Fruit fly (Drosophila melanogaster) whole organism, adult: ENCODE data around the gene gcm2.

Experiments used
- CG11617 ChIP-seq: fragments of 200-800 bp; sonication (Bioruptor generic); optimal IDR thresholded peaks from 2 replicates; lab custom pipeline; 2017; ENCODE audit warnings: mild to moderate bottlenecking, missing biosample characterization, missing genetic modification reagents, missing genetic modification characterization
- CG12768 ChIP-seq: fragments of 200-800 bp; sonication (Bioruptor generic); optimal IDR thresholded peaks from 2 replicates; lab custom pipeline; 2017; ENCODE audit warnings: missing biosample characterization, missing genetic modification characterization, mild to moderate bottlenecking, moderate library complexity, missing genetic modification reagents
- CG14711 ChIP-seq: fragments of 200-800 bp; sonication (Bioruptor generic); optimal IDR thresholded peaks from 2 replicates; lab custom pipeline; 2018; ENCODE audit warnings: missing biosample characterization, mild to moderate bottlenecking, missing genetic modification characterization, moderate library complexity
- CG1620 ChIP-seq: fragments of 200-800 bp; sonication (Bioruptor generic); optimal IDR thresholded peaks from 2 replicates; lab custom pipeline; 2016; ENCODE audit warnings: missing biosample characterization, missing genetic modification characterization
- CG33017 ChIP-seq: fragments of 200-800 bp; sonication (Bioruptor generic); optimal IDR thresholded peaks from 2 replicates; lab custom pipeline; 2018; ENCODE audit warnings: missing biosample characterization, mild to moderate bottlenecking, missing genetic modification characterization, moderate library complexity
- CG5204 ChIP-seq: fragments of 200-800 bp; sonication (Bioruptor generic); optimal IDR thresholded peaks from 2 replicates; lab custom pipeline; 2016; ENCODE audit warnings: missing biosample characterization, missing genetic modification characterization
- CG7045 ChIP-seq: fragments of 200-800 bp; sonication (Bioruptor generic); optimal IDR thresholded peaks from 2 replicates; lab custom pipeline; 2017; ENCODE audit warnings: missing biosample characterization, mild to moderate bottlenecking, missing genetic modification characterization
- CG7101 ChIP-seq: fragments of 200-800 bp; sonication (Bioruptor generic); optimal IDR thresholded peaks from 2 replicates; lab custom pipeline; 2018; ENCODE audit warnings: missing biosample characterization, mild to moderate bottlenecking, missing genetic modification characterization, moderate library complexity
- Clk ChIP-seq: fragments of 200-800 bp; sonication (Bioruptor generic); optimal IDR thresholded peaks from 2 replicates; lab custom pipeline; 2017; ENCODE audit warnings: missing biosample characterization, missing genetic modification characterization
- Crg-1 ChIP-seq: fragments of 200-800 bp; sonication (Bioruptor generic); optimal IDR thresholded peaks from 2 replicates; lab custom pipeline; 2016; ENCODE audit warnings: missing biosample characterization, missing genetic modification characterization
- Hr96 ChIP-seq: fragments of 200-800 bp; sonication (Bioruptor generic); optimal IDR thresholded peaks from 2 replicates; lab custom pipeline; 2016; ENCODE audit warnings: missing biosample characterization, missing genetic modification characterization
- Mnt ChIP-seq: fragments of 200-800 bp; sonication (Bioruptor generic); optimal IDR thresholded peaks from 2 replicates; lab custom pipeline; 2016; ENCODE audit warnings: missing biosample characterization, mild to moderate bottlenecking, missing genetic modification characterization
- bab1 ChIP-seq: fragments of 200-800 bp; sonication (Bioruptor generic); optimal IDR thresholded peaks from 3 replicates; lab custom pipeline; 2019; ENCODE audit warnings: missing biosample characterization, mild to moderate bottlenecking, missing genetic modification characterization, moderate library complexity
- cic ChIP-seq: fragments of 200-800 bp; sonication (Bioruptor generic); optimal IDR thresholded peaks from 2 replicates; lab custom pipeline; 2017; ENCODE audit warnings: missing biosample characterization, mild to moderate bottlenecking, missing genetic modification characterization, moderate library complexity
- cnc ChIP-seq, 2 experiments: fragments of >200 bp; optimal IDR thresholded peaks; 2 replicates each; lab custom pipeline; 2017
- kay ChIP-seq: fragments of 200-800 bp; sonication (Bioruptor generic); peaks from one replicate; lab custom pipeline; 2016; ENCODE audit warnings: missing biosample characterization, missing genetic modification characterization, borderline replicate concordance
- ovo ChIP-seq: fragments of 200-800 bp; sonication (Bioruptor generic); optimal IDR thresholded peaks from 2 replicates; lab custom pipeline; 2016; ENCODE audit warnings: missing biosample characterization, missing genetic modification characterization
- pad ChIP-seq: fragments of 200-800 bp; sonication (Bioruptor generic); optimal IDR thresholded peaks from 3 replicates; lab custom pipeline; 2017; ENCODE audit warnings: missing biosample characterization, missing genetic modification characterization, mild to moderate bottlenecking, moderate library complexity, missing genetic modification reagents
- tj ChIP-seq: fragments of 200-800 bp; sonication (Bioruptor generic); optimal IDR thresholded peaks from 3 replicates; lab custom pipeline; 2017; ENCODE audit warnings: missing biosample characterization, mild to moderate bottlenecking, missing genetic modification characterization, moderate library complexity
- toe ChIP-seq: fragments of 200-800 bp; sonication (Bioruptor generic); optimal IDR thresholded peaks from 2 replicates; lab custom pipeline; 2016; ENCODE audit warnings: missing biosample characterization, missing genetic modification characterization

Gene gcm2

dm6 chr2L:9598390-9598789 lies 10.0 kb upstream of the gcm2 start:
- TF ChIP-seq kay (GFP tag; lab: Kevin White, UChicago) (no peak), tj (GFP tag; lab: Kevin White, UChicago) (no peak), Mnt (no peak), CG14711 (tag; lab: Kevin White, UChicago) (no peak), CG7045 (GFP tag; lab: Kevin White, UChicago) (no peak), CG11617 (GFP tag; lab: Kevin White, UChicago) (no peak), pad (GFP tag; lab: Kevin White, UChicago) (no peak), cnc (optimal IDR thresholded peaks at IDR 0.05; lab: Kevin White, UChicago) (no peak), CG33017 (tag; lab: Kevin White, UChicago) (no peak), toe (GFP tag; lab: Kevin White, UChicago) (no peak), CG12768 (GFP tag; lab: Kevin White, UChicago) (no peak), CG5204 (GFP tag; lab: Kevin White, UChicago) (no peak), Clk (no peak), cic (GFP tag; lab: Kevin White, UChicago) (no peak), bab1 (GFP tag; lab: Kevin White, UChicago) (no peak)

DNA sequence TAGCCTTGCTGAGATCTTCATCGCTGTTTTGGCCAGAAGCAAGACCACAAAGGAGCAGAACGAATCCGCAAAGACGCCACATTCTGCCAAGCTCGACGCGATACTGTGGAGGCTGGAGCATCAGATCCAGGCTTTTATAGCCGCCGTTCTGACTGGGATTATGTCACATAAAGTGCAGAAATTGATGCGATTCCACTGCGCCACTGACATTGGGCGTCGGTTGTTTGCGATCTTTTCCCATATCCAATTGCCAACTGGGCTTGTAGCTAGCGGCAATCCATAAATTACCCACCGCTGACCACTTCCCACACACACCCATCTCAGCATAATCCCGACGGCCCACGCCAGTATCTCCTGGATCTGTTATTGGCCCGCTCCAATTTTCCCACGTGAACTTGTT lies 7.6 kb upstream of the gcm2 start, which contains the start of gene CG4382:
TSS of gene CG4382 (minus strand) at position 101 of the 400 bp plus-strand sequence.
- TF ChIP-seq CG1620 (GFP tag; lab: Kevin White, UChicago) (no peak), CG12768 (GFP tag; lab: Kevin White, UChicago) (no peak), Crg-1 (GFP tag; lab: Kevin White, UChicago) (no peak), Hr96 (GFP tag; lab: Kevin White, UChicago) (no peak), CG33017 (tag; lab: Kevin White, UChicago) (no peak), CG5204 (GFP tag; lab: Kevin White, UChicago) (no peak), Mnt (no peak), bab1 (GFP tag; lab: Kevin White, UChicago) (no peak), CG7045 (GFP tag; lab: Kevin White, UChicago) (no peak), CG7101 (tag; lab: Kevin White, UChicago) (no peak), toe (GFP tag; lab: Kevin White, UChicago) (no peak), CG14711 (tag; lab: Kevin White, UChicago) (no peak), tj (GFP tag; lab: Kevin White, UChicago) (no peak)

dm6 chr2L:9601220-9601619 lies 7.1 kb upstream of the gcm2 start:
- TF ChIP-seq CG1620 (GFP tag; lab: Kevin White, UChicago), result no peak
- TF ChIP-seq Hr96 (GFP tag; lab: Kevin White, UChicago), result no peak
- TF ChIP-seq tj (GFP tag; lab: Kevin White, UChicago), result no peak
- TF ChIP-seq CG12768 (GFP tag; lab: Kevin White, UChicago), result no peak
- no peak for TF ChIP-seq Crg-1 (GFP tag; lab: Kevin White, UChicago)
- TF ChIP-seq CG14711 (tag; lab: Kevin White, UChicago), result no peak
- no peak for TF ChIP-seq cic (GFP tag; lab: Kevin White, UChicago)
- TF ChIP-seq CG11617 (GFP tag; lab: Kevin White, UChicago), result no peak
- TF ChIP-seq Clk, result no peak
- TF ChIP-seq CG33017 (tag; lab: Kevin White, UChicago), result no peak
- TF ChIP-seq ovo (GFP tag; lab: Kevin White, UChicago), result no peak
- TF ChIP-seq pad (GFP tag; lab: Kevin White, UChicago), result no peak
- no peak for TF ChIP-seq toe (GFP tag; lab: Kevin White, UChicago)
- no peak for TF ChIP-seq bab1 (GFP tag; lab: Kevin White, UChicago)
- no peak for TF ChIP-seq Mnt
- TF ChIP-seq CG7045 (GFP tag; lab: Kevin White, UChicago), result no peak
- TF ChIP-seq cnc (optimal IDR thresholded peaks at IDR 0.05; lab: Kevin White, UChicago), result no peak
- no peak for TF ChIP-seq kay (GFP tag; lab: Kevin White, UChicago)
- TF ChIP-seq CG5204 (GFP tag; lab: Kevin White, UChicago), result no peak
- TF ChIP-seq CG7101 (tag; lab: Kevin White, UChicago), result no peak

DNA sequence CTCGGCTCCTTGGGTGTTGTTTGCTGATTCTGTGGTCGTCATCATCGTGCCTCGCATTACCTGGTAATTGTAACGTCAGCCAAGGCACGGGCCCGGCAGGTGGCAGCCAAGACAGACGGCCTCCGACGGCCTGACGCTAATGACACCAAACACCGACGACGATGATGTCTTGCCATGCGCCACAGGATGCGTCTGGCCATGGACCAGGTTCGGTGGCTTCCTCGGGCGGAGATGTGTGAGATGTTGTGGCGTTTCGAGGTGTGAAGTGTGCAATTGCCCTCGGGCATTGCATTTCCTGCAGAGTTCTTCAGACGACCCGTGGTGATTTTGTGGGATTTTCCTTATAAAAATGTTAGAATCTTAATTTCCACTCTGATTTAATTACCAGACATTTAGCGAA lies 6.3 kb upstream of the gcm2 start:
- TF ChIP-seq kay (GFP tag; lab: Kevin White, UChicago) (no peak), pad (GFP tag; lab: Kevin White, UChicago) (no peak), Clk (no peak), CG7045 (GFP tag; lab: Kevin White, UChicago) (no peak)

- no peak for TF ChIP-seq CG12768 (GFP tag; lab: Kevin White, UChicago)
- TF ChIP-seq CG33017 (tag; lab: Kevin White, UChicago), result no peak
- no peak for TF ChIP-seq cic (GFP tag; lab: Kevin White, UChicago)
- no peak for TF ChIP-seq bab1 (GFP tag; lab: Kevin White, UChicago)
- no peak for TF ChIP-seq CG5204 (GFP tag; lab: Kevin White, UChicago)
- TF ChIP-seq CG1620 (GFP tag; lab: Kevin White, UChicago), result no peak
- TF ChIP-seq cnc (optimal IDR thresholded peaks at IDR 0.05; lab: Kevin White, UChicago), result no peak
- no peak for TF ChIP-seq CG14711 (tag; lab: Kevin White, UChicago)
- TF ChIP-seq Mnt, result no peak
- no peak for TF ChIP-seq tj (GFP tag; lab: Kevin White, UChicago)
- no peak for TF ChIP-seq CG11617 (GFP tag; lab: Kevin White, UChicago)
- no peak for TF ChIP-seq kay (GFP tag; lab: Kevin White, UChicago)
- TF ChIP-seq Crg-1 (GFP tag; lab: Kevin White, UChicago), result no peak
- TF ChIP-seq CG7101 (tag; lab: Kevin White, UChicago), result no peak
- no peak for TF ChIP-seq Hr96 (GFP tag; lab: Kevin White, UChicago)
Observed at dm6 chr2L:9609337-9609856, 1.0 kb downstream of the gcm2 start.

DNA sequence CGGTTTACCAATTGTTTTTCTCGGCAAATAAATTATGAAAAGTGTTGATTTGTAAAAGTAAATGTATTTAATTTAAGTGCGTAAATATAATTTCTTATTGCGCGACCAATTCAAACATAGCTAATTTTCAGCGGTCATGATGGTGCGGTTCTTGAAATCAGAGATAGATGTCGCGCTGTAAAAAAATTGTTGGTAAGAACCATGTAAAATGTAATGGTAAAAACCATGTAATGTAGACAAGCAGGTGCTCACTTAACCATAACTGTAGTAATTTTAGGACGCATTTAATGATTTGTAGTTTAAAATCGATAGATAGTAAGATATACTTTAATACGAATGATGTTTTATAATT lies 4.3 kb downstream of the gcm2 start:
- TF ChIP-seq Clk, result no peak
- TF ChIP-seq CG14711 (tag; lab: Kevin White, UChicago), result no peak
- no peak for TF ChIP-seq CG11617 (GFP tag; lab: Kevin White, UChicago)
- no peak for TF ChIP-seq pad (GFP tag; lab: Kevin White, UChicago)
- no peak for TF ChIP-seq cnc (optimal IDR thresholded peaks at IDR 0.05; lab: Kevin White, UChicago)
- no peak for TF ChIP-seq Crg-1 (GFP tag; lab: Kevin White, UChicago)
- no peak for TF ChIP-seq kay (GFP tag; lab: Kevin White, UChicago)
- TF ChIP-seq ovo (GFP tag; lab: Kevin White, UChicago), result no peak
- no peak for TF ChIP-seq toe (GFP tag; lab: Kevin White, UChicago)
- TF ChIP-seq CG7101 (tag; lab: Kevin White, UChicago), result no peak
- no peak for TF ChIP-seq CG1620 (GFP tag; lab: Kevin White, UChicago)
- TF ChIP-seq bab1 (GFP tag; lab: Kevin White, UChicago), result no peak
- TF ChIP-seq CG7045 (GFP tag; lab: Kevin White, UChicago), result no peak
- TF ChIP-seq cic (GFP tag; lab: Kevin White, UChicago), result no peak
- TF ChIP-seq Hr96 (GFP tag; lab: Kevin White, UChicago), result no peak
- TF ChIP-seq CG12768 (GFP tag; lab: Kevin White, UChicago), result no peak
- no peak for TF ChIP-seq CG5204 (GFP tag; lab: Kevin White, UChicago)
